Fruit fly (Drosophila melanogaster) whole organism, embryonic: ENCODE measurements around the gene Sap130.

Experiments used
- Ada2b ChIP-seq: fragments of 200-800 bp; sonication (Bioruptor generic); IDR thresholded peaks from 2 replicates; pipeline ENCODE4 v1.3.6; 2022; ENCODE audit warnings: missing biosample characterization, missing genetic modification characterization
- Atf-2 ChIP-seq: fragments of 200-800 bp; sonication (Bioruptor generic); optimal IDR thresholded peaks from 2 replicates; lab custom pipeline; 2016; ENCODE audit warnings: missing biosample characterization, missing genetic modification characterization
- CG10321 ChIP-seq: fragments of 200-800 bp; sonication (Bioruptor generic); IDR thresholded peaks from 2 replicates; pipeline ENCODE4 v1.3.6; 2022; ENCODE audit warnings: missing biosample characterization, missing genetic modification characterization
- CG10543 ChIP-seq: fragments of 200-800 bp; sonication (Bioruptor generic); optimal IDR thresholded peaks from 3 replicates; lab custom pipeline; 2017; ENCODE audit warnings: missing biosample characterization, mild to moderate bottlenecking, missing genetic modification characterization, moderate library complexity
- CG10654 ChIP-seq: fragments of 200-800 bp; sonication (Bioruptor generic); optimal IDR thresholded peaks from 2 replicates; lab custom pipeline; 2016; ENCODE audit warnings: missing biosample characterization, missing genetic modification characterization
- CG12299 ChIP-seq: fragments of 200-800 bp; sonication (Bioruptor generic); optimal IDR thresholded peaks from 2 replicates; lab custom pipeline; 2018; ENCODE audit warnings: missing biosample characterization, mild to moderate bottlenecking, missing genetic modification characterization
- CG1233 ChIP-seq: fragments of 200-800 bp; sonication (Bioruptor generic); optimal IDR thresholded peaks from 4 replicates; lab custom pipeline; 2018; ENCODE audit warnings: missing biosample characterization, mild to moderate bottlenecking, missing genetic modification characterization
- CG14441 ChIP-seq: fragments of 200-800 bp; sonication (Bioruptor generic); IDR thresholded peaks from 2 replicates; pipeline ENCODE4 v1.3.6; 2022; ENCODE audit warnings: missing biosample characterization, missing genetic modification characterization
- CG16863 ChIP-seq: fragments of 200-800 bp; sonication (Bioruptor generic); optimal IDR thresholded peaks from 3 replicates; lab custom pipeline; 2016; ENCODE audit warnings: missing biosample characterization, missing genetic modification characterization
- CG17385 ChIP-seq: fragments of 200-800 bp; sonication (Bioruptor generic); optimal IDR thresholded peaks from 3 replicates; lab custom pipeline; 2018; ENCODE audit warnings: missing biosample characterization, mild to moderate bottlenecking, missing genetic modification characterization
- CG33213 ChIP-seq: fragments of 200-800 bp; sonication (Bioruptor generic); optimal IDR thresholded peaks from 3 replicates; lab custom pipeline; 2016; ENCODE audit warnings: missing biosample characterization, missing genetic modification characterization
- CG34376 ChIP-seq: fragments of 200-800 bp; sonication (Bioruptor generic); optimal IDR thresholded peaks from 2 replicates; lab custom pipeline; 2018; ENCODE audit warnings: missing biosample characterization, mild to moderate bottlenecking, missing genetic modification characterization
- CG4617 ChIP-seq: fragments of 200-800 bp; sonication (Bioruptor generic); optimal IDR thresholded peaks from 3 replicates; lab custom pipeline; 2016; ENCODE audit warnings: missing biosample characterization, missing genetic modification characterization, borderline replicate concordance
- CG6175 ChIP-seq: fragments of 200-800 bp; sonication (Bioruptor generic); IDR thresholded peaks from 3 replicates; pipeline ENCODE4 v1.3.6; 2022; ENCODE audit warnings: missing biosample characterization, missing genetic modification characterization
- CG6654 ChIP-seq: fragments of 200-800 bp; sonication (Bioruptor generic); optimal IDR thresholded peaks from 2 replicates; lab custom pipeline; 2017; ENCODE audit warnings: missing biosample characterization, mild to moderate bottlenecking, missing genetic modification characterization
- CG8290 ChIP-seq, 3 experiments: fragments of 200-800 bp; sonication (Bioruptor generic); optimal IDR thresholded peaks; 2 replicates each; lab custom pipeline; 2016 to 2019; ENCODE audit warnings: missing biosample characterization in 3 of 3, missing genetic modification characterization in 3 of 3, mild to moderate bottlenecking in 2 of 3, moderate library complexity in 1 of 3
- CG8478 ChIP-seq: fragments of >200 bp; optimal IDR thresholded peaks from 2 replicates; lab custom pipeline; 2018
- CG8944 ChIP-seq: fragments of 200-800 bp; sonication (Bioruptor generic); optimal IDR thresholded peaks from 3 replicates; lab custom pipeline; 2016; ENCODE audit warnings: missing biosample characterization, missing genetic modification characterization
- Dip3 ChIP-seq: fragments of 200-800 bp; sonication (Bioruptor generic); optimal IDR thresholded peaks from 3 replicates; lab custom pipeline; 2016; ENCODE audit warnings: missing biosample characterization, missing genetic modification characterization
- Hand ChIP-seq: fragments of 200-800 bp; sonication (Bioruptor generic); optimal IDR thresholded peaks from 2 replicates; lab custom pipeline; 2017; ENCODE audit warnings: mild to moderate bottlenecking, missing biosample characterization, missing genetic modification reagents, missing genetic modification characterization
- Meics ChIP-seq: fragments of 200-800 bp; sonication (Bioruptor generic); optimal IDR thresholded peaks from 2 replicates; lab custom pipeline; 2017; ENCODE audit warnings: missing biosample characterization, mild to moderate bottlenecking, missing genetic modification characterization
- Ravus ChIP-seq: fragments of 200-800 bp; sonication (Bioruptor generic); IDR thresholded peaks from 2 replicates; pipeline ENCODE4 v1.3.6; 2022; ENCODE audit warnings: missing biosample characterization, missing genetic modification characterization
- Rfx ChIP-seq: fragments of 200-800 bp; sonication (Bioruptor generic); IDR thresholded peaks from 2 replicates; pipeline ENCODE4 v1.3.6; 2022; ENCODE audit warnings: missing biosample characterization, missing genetic modification characterization
- Scr ChIP-seq: fragments of 200-800 bp; sonication (Bioruptor generic); IDR thresholded peaks from 2 replicates; pipeline ENCODE4 v1.3.6; 2022; ENCODE audit warnings: missing biosample characterization, missing genetic modification characterization; ENCODE audit not compliant: partially characterized antibody
- TFAM ChIP-seq: fragments of 200-800 bp; sonication (Bioruptor generic); optimal IDR thresholded peaks from 2 replicates; lab custom pipeline; 2017; ENCODE audit warnings: missing biosample characterization, missing genetic modification characterization, inconsistent platforms
- Xrp1 ChIP-seq: fragments of 200-800 bp; sonication (Bioruptor generic); IDR thresholded peaks from 2 replicates; pipeline ENCODE4 v1.3.6; 2022; ENCODE audit warnings: missing biosample characterization, missing genetic modification characterization
- br ChIP-seq: fragments of >200 bp; optimal IDR thresholded peaks from 2 replicates; lab custom pipeline; 2017
- chinmo ChIP-seq: fragments of 200-800 bp; sonication (Bioruptor generic); IDR thresholded peaks from 4 replicates; pipeline ENCODE4 v1.3.6; 2022; ENCODE audit warnings: missing biosample characterization, missing genetic modification characterization; ENCODE audit not compliant: partially characterized antibody
- ci ChIP-seq: fragments of 200-800 bp; sonication (Bioruptor generic); IDR thresholded peaks from 3 replicates; pipeline ENCODE4 v1.3.6; 2022; ENCODE audit warnings: missing biosample characterization, missing genetic modification characterization
- crol ChIP-seq: fragments of 200-800 bp; sonication (Bioruptor generic); IDR thresholded peaks from 2 replicates; pipeline ENCODE4 v1.3.6; 2022; ENCODE audit warnings: missing biosample characterization, missing genetic modification characterization
- emc ChIP-seq: fragments of 200-800 bp; sonication (Bioruptor generic); optimal IDR thresholded peaks from 2 replicates; lab custom pipeline; 2016; ENCODE audit warnings: missing biosample characterization, missing genetic modification characterization
- gcm2 ChIP-seq: fragments of 200-800 bp; sonication (Bioruptor generic); optimal IDR thresholded peaks from 2 replicates; lab custom pipeline; 2016; ENCODE audit warnings: missing biosample characterization, missing genetic modification characterization
- grau ChIP-seq: fragments of 200-800 bp; optimal IDR thresholded peaks from 3 replicates; lab custom pipeline; 2019; ENCODE audit warnings: missing biosample characterization, mild to moderate bottlenecking, missing genetic modification characterization, moderate library complexity
- gsb ChIP-seq: fragments of 200-800 bp; sonication (Bioruptor generic); IDR thresholded peaks from 2 replicates; pipeline ENCODE4 v1.3.6; 2022; ENCODE audit warnings: missing biosample characterization, missing genetic modification characterization
- kah ChIP-seq: fragments of 200-800 bp; sonication (Bioruptor generic); optimal IDR thresholded peaks from 2 replicates; lab custom pipeline; 2018; ENCODE audit warnings: missing biosample characterization, mild to moderate bottlenecking, missing genetic modification characterization
- lab ChIP-seq: fragments of 200-800 bp; sonication (Bioruptor generic); optimal IDR thresholded peaks from 3 replicates; lab custom pipeline; 2017; ENCODE audit warnings: missing biosample characterization, missing genetic modification characterization, mild to moderate bottlenecking, moderate library complexity, missing genetic modification reagents
- nerfin-1 ChIP-seq: fragments of 200-800 bp; sonication (Bioruptor generic); optimal IDR thresholded peaks from 3 replicates; lab custom pipeline; 2019; ENCODE audit warnings: missing biosample characterization, mild to moderate bottlenecking, missing genetic modification characterization, moderate library complexity
- nerfin-2 ChIP-seq: fragments of 200-800 bp; sonication (Bioruptor generic); IDR thresholded peaks from 2 replicates; pipeline ENCODE4 v1.3.6; 2022; ENCODE audit warnings: missing biosample characterization, missing genetic modification characterization; ENCODE audit not compliant: partially characterized antibody
- onecut ChIP-seq: fragments of 200-800 bp; sonication (Bioruptor generic); IDR thresholded peaks from 2 replicates; pipeline ENCODE4 v1.3.6; 2022; ENCODE audit warnings: missing biosample characterization, missing genetic modification characterization
- prd ChIP-seq, 3 experiments: fragments of >200 bp in 2 of 3; fragments of 200-800 bp in 1 of 3; sonication (Bioruptor generic) in 1 of 3; optimal IDR thresholded peaks in 2 of 3; IDR thresholded peaks in 1 of 3; 2 replicates in 2 of 3; 3 replicates in 1 of 3; pipeline versions ENCODE4 v1.3.6 to Lab custom; 2017 to 2022; ENCODE audit warnings: missing biosample characterization in 1 of 3, missing genetic modification characterization in 1 of 3
- pzg ChIP-seq: fragments of 200-800 bp; sonication (Bioruptor generic); optimal IDR thresholded peaks from 3 replicates; lab custom pipeline; 2018; ENCODE audit warnings: missing biosample characterization, mild to moderate bottlenecking, missing genetic modification characterization, moderate library complexity
- ssp ChIP-seq: fragments of 200-800 bp; sonication (Bioruptor generic); IDR thresholded peaks from 2 replicates; pipeline ENCODE4 v1.3.6; 2022; ENCODE audit warnings: missing biosample characterization, missing genetic modification characterization
- sug ChIP-seq: fragments of 200-800 bp; optimal IDR thresholded peaks from 2 replicates; lab custom pipeline; 2019; ENCODE audit warnings: missing biosample characterization, mild to moderate bottlenecking, missing genetic modification characterization, moderate library complexity
- tna ChIP-seq: fragments of 200-800 bp; sonication (Bioruptor generic); IDR thresholded peaks from 2 replicates; pipeline ENCODE4 v1.3.6; 2022; ENCODE audit warnings: missing biosample characterization, missing genetic modification characterization; ENCODE audit not compliant: partially characterized antibody
- vfl ChIP-seq: fragments of 200-800 bp; sonication (Bioruptor generic); optimal IDR thresholded peaks from 2 replicates; lab custom pipeline; 2016; ENCODE audit warnings: missing biosample characterization, missing genetic modification characterization
- wek ChIP-seq: fragments of 200-800 bp; sonication (Bioruptor generic); optimal IDR thresholded peaks from 3 replicates; lab custom pipeline; 2018; ENCODE audit warnings: missing biosample characterization, mild to moderate bottlenecking, missing genetic modification characterization, moderate library complexity
- zen2 ChIP-seq: fragments of 200-800 bp; sonication (Bioruptor generic); IDR thresholded peaks from 3 replicates; pipeline ENCODE4 v1.3.6; 2022; ENCODE audit warnings: missing biosample characterization, missing genetic modification characterization; ENCODE audit not compliant: partially characterized antibody
- zfh2 ChIP-seq: fragments of 200-800 bp; sonication (Bioruptor generic); optimal IDR thresholded peaks from 2 replicates; lab custom pipeline; 2016; ENCODE audit warnings: missing biosample characterization, missing genetic modification characterization

Sap130 gene

DNA sequence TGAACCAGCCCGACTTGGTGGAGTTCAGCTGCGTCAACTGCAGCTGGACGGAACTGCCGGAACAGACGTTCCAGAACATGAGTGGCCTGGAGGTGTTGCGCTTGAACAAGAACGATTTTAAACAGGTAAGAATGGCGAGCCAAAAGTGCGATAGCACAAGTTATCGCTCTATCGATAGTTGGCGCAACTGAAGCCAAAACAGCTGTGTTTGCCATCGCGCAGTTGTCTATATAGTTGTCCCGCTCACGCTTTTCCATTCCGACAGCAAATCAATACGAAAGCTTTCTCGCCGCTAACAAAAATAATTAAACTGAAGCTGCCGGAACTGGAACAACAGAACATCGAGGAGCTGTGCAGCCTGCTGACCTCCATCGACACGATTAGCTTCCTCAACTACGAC lies 11.2 kb upstream of the Sap130 start (continued):
- no peak for TF ChIP-seq CG16863 (GFP tag; lab: Kevin White, UChicago)
- TF ChIP-seq pzg (GFP tag; lab: Kevin White, UChicago): peak; percentile 88
- TF ChIP-seq Atf-2 (GFP tag; lab: Kevin White, UChicago): no peak
- no peak for TF ChIP-seq Ravus (GFP tag; lab: Robert Waterston, UW)
- TF ChIP-seq zen2 (GFP tag; lab: Robert Waterston, UW): no peak; the same call in 2 of the 3 replicates
- TF ChIP-seq ssp: no peak
- TF ChIP-seq tna: peak; percentile 81
- TF ChIP-seq CG10321 (GFP tag; lab: Robert Waterston, UW): peak; percentile 97
- 0 out of 3 replicates have a peak, but pooled peaks have one; percentile 23 for TF ChIP-seq ci
- no peak for TF ChIP-seq CG10654 (GFP tag; lab: Kevin White, UChicago)
- TF ChIP-seq vfl: no peak
- TF ChIP-seq CG6654: no peak
- no peak for TF ChIP-seq CG33213 (GFP tag; lab: Kevin White, UChicago)
- no peak for TF ChIP-seq emc (GFP tag; lab: Kevin White, UChicago)
- no peak for TF ChIP-seq prd (optimal IDR thresholded peaks at IDR 0.05; lab: Kevin White, UChicago)
- no peak for TF ChIP-seq prd (GFP tag; IDR thresholded peaks at IDR 0.05; lab: Robert Waterston, UW)
- TF ChIP-seq chinmo (GFP tag; lab: Robert Waterston, UW): peak; percentile 95
- TF ChIP-seq TFAM (GFP tag; lab: Kevin White, UChicago): no peak
- peak; percentile 82 for TF ChIP-seq Scr (GFP tag; lab: Robert Waterston, UW)
- TF ChIP-seq Ada2b (GFP tag; lab: Robert Waterston, UW): no peak
- TF ChIP-seq Xrp1 (GFP tag; lab: Robert Waterston, UW): no peak
- peak; percentile 19 for TF ChIP-seq lab (GFP tag; lab: Kevin White, UChicago)
- TF ChIP-seq nerfin-1 (tag; lab: Kevin White, UChicago): no peak
- TF ChIP-seq zfh2: no peak
- TF ChIP-seq, all 482 proteins: peak for 79

DNA sequence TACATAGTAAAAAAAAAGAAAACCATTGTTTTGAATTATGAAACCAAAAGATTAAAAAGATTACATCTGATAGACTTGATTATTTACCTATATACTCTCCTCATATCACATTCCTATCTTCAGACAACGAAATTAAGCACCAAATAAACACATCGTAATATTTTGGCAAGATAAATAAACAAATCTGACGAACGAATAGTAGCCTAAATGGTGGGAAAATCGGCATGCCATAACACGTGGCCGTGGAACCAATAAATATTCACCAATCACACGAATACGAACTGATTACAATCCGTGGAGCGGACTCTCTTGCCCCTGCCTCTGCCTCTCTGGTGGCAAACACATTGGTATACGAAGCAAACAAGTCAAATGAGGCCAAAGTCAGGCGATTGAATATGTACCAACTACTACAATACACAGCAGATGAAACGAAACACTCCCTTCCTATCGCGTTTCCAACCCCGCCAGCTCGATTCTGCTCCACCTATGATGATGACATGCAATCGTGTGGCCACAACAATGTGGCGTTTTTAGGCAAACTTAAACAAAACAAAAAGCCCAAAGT lies 9.5 kb upstream of the Sap130 start:
- TF ChIP-seq CG17385 (GFP tag; lab: Kevin White, UChicago) (no peak), CG34376 (peak; percentile 47), kah (GFP tag; lab: Kevin White, UChicago) (no peak), gsb (GFP tag; lab: Robert Waterston, UW) (peak; percentile 6; the same call in 1 of the 2 replicates), CG10654 (GFP tag; lab: Kevin White, UChicago) (no peak), CG1233 (GFP tag; lab: Kevin White, UChicago) (no peak), Rfx (peak; percentile 32; the same call in 1 of the 2 replicates), ci (peak; percentile 58; the same call in 1 of the 3 replicates), CG4617 (GFP tag; lab: Kevin White, UChicago) (no peak), onecut (GFP tag; lab: Robert Waterston, UW) (0 out of 2 replicates have a peak, but pooled peaks have one; percentile 9), gcm2 (GFP tag; lab: Kevin White, UChicago) (no peak), wek (peak; percentile 28), chinmo (GFP tag; lab: Robert Waterston, UW) (peak; percentile 67; the same call in 1 of the 4 replicates), nerfin-2 (GFP tag; lab: Robert Waterston, UW) (no peak), CG12299 (peak; percentile 4), Hand (GFP tag; lab: Kevin White, UChicago) (peak; percentile 13), Dip3 (GFP tag; lab: Kevin White, UChicago) (no peak), CG10543 (GFP tag; lab: Kevin White, UChicago) (peak; percentile 60), Meics (GFP tag; lab: Kevin White, UChicago) (peak; percentile 14), CG8478 (lab: Kevin White, UChicago) (no peak), CG6175 (GFP tag; lab: Robert Waterston, UW) (peak; percentile 70; the same call in 2 of the 3 replicates), CG8944 (GFP tag; lab: Kevin White, UChicago) (no peak), crol (peak; percentile 83), Atf-2 (GFP tag; lab: Kevin White, UChicago) (no peak), CG14441 (GFP tag; lab: Robert Waterston, UW) (0 out of 2 replicates have a peak, but pooled peaks have one; percentile 8), sug (tag; lab: Kevin White, UChicago) (peak; percentile 50), grau (no peak), CG8290 (GFP tag; optimal IDR thresholded peaks at IDR 0.05; lab: Kevin White, UChicago) (no peak), CG8290 (tag; optimal IDR thresholded peaks at IDR 0.05; lab: Kevin White, UChicago) (peak in 1 of 2 experiments; percentile 46), br (lab: Kevin White, UChicago) (no peak)
